Fruit fly (Drosophila melanogaster) whole organism, embryonic: Measurements from ENCODE around the gene Rtc1.

Source experiments
- CG10267 ChIP-seq: fragments of 200-800 bp; sonication (Bioruptor generic); optimal IDR thresholded peaks from 2 replicates; lab custom pipeline; 2018; ENCODE audit warnings: missing biosample characterization, mild to moderate bottlenecking, missing genetic modification characterization, moderate library complexity
- CG11093 ChIP-seq: fragments of 200-800 bp; sonication (Bioruptor generic); IDR thresholded peaks from 3 replicates; pipeline ENCODE4 v1.3.6; 2022; ENCODE audit warnings: missing biosample characterization, missing genetic modification characterization
- CG11247 ChIP-seq: fragments of 200-800 bp; sonication (Bioruptor generic); IDR thresholded peaks from 2 replicates; pipeline ENCODE4 v1.3.6; 2022; ENCODE audit warnings: missing biosample characterization, missing genetic modification characterization
- CG11398 ChIP-seq: fragments of 200-800 bp; sonication (Bioruptor generic); optimal IDR thresholded peaks from 2 replicates; lab custom pipeline; 2016; ENCODE audit warnings: missing biosample characterization, missing genetic modification characterization
- CG13296 ChIP-seq: fragments of 200-800 bp; sonication (Bioruptor generic); optimal IDR thresholded peaks from 3 replicates; lab custom pipeline; 2018; ENCODE audit warnings: missing biosample characterization, mild to moderate bottlenecking, missing genetic modification characterization
- CG14965 ChIP-seq: fragments of 200-800 bp; sonication (Bioruptor generic); optimal IDR thresholded peaks from 2 replicates; lab custom pipeline; 2016; ENCODE audit warnings: missing biosample characterization, missing genetic modification characterization, borderline replicate concordance
- CG1529 ChIP-seq: fragments of 200-800 bp; sonication (Bioruptor generic); optimal IDR thresholded peaks from 3 replicates; lab custom pipeline; 2018; ENCODE audit warnings: missing biosample characterization, missing genetic modification characterization
- CG1603 ChIP-seq: fragments of 200-800 bp; sonication (Bioruptor generic); optimal IDR thresholded peaks from 2 replicates; lab custom pipeline; 2019; ENCODE audit warnings: missing biosample characterization, mild to moderate bottlenecking, missing genetic modification characterization, moderate library complexity
- CG16813 ChIP-seq: fragments of 200-800 bp; sonication (Bioruptor generic); IDR thresholded peaks from 3 replicates; pipeline ENCODE4 v1.3.6; 2022; ENCODE audit warnings: missing biosample characterization, missing genetic modification characterization; ENCODE audit not compliant: partially characterized antibody
- CG30020 ChIP-seq: fragments of 200-800 bp; optimal IDR thresholded peaks from 2 replicates; lab custom pipeline; 2019; ENCODE audit warnings: missing biosample characterization, mild to moderate bottlenecking, missing genetic modification characterization, moderate library complexity
- CG32532 ChIP-seq: fragments of 200-800 bp; sonication (Bioruptor generic); IDR thresholded peaks from 2 replicates; pipeline ENCODE4 v1.3.6; 2022; ENCODE audit warnings: missing biosample characterization, missing genetic modification characterization
- CG32772 ChIP-seq: fragments of 200-800 bp; sonication (Bioruptor generic); IDR thresholded peaks from 2 replicates; pipeline ENCODE4 v1.3.6; 2022; ENCODE audit warnings: missing biosample characterization, missing genetic modification characterization
- CG34422 ChIP-seq: fragments of 200-800 bp; sonication (Bioruptor generic); IDR thresholded peaks from 3 replicates; pipeline ENCODE4 v1.3.6; 2022; ENCODE audit warnings: missing biosample characterization, missing genetic modification characterization
- CG4707 ChIP-seq: fragments of 200-800 bp; sonication (Bioruptor generic); optimal IDR thresholded peaks from 2 replicates; lab custom pipeline; 2018; ENCODE audit warnings: missing biosample characterization, mild to moderate bottlenecking, missing genetic modification characterization, moderate library complexity
- CG5245 ChIP-seq: fragments of 200-800 bp; sonication (Bioruptor generic); optimal IDR thresholded peaks from 3 replicates; lab custom pipeline; 2016; ENCODE audit warnings: missing biosample characterization, missing genetic modification characterization
- CG6765 ChIP-seq: fragments of 200-800 bp; sonication (Bioruptor generic); optimal IDR thresholded peaks from 3 replicates; lab custom pipeline; 2017; ENCODE audit warnings: missing biosample characterization, mild to moderate bottlenecking, missing genetic modification characterization
- CG8089 ChIP-seq: fragments of 200-800 bp; sonication (Bioruptor generic); optimal IDR thresholded peaks from 3 replicates; lab custom pipeline; 2016; ENCODE audit warnings: missing biosample characterization, missing genetic modification characterization
- CG8388 ChIP-seq: fragments of 200-800 bp; sonication (Bioruptor generic); optimal IDR thresholded peaks from 2 replicates; lab custom pipeline; 2019; ENCODE audit warnings: missing biosample characterization, mild to moderate bottlenecking, missing genetic modification characterization, moderate library complexity
- Dad ChIP-seq: fragments of 200-800 bp; sonication (Bioruptor generic); optimal IDR thresholded peaks from 3 replicates; lab custom pipeline; 2016; ENCODE audit warnings: missing biosample characterization, missing genetic modification characterization
- Dref ChIP-seq: fragments of 200-800 bp; sonication (Bioruptor generic); IDR thresholded peaks from 2 replicates; pipeline ENCODE4 v1.3.6; 2022; ENCODE audit warnings: missing biosample characterization, missing genetic modification characterization
- HLH3B ChIP-seq: fragments of 200-800 bp; sonication (Bioruptor generic); IDR thresholded peaks from 2 replicates; pipeline ENCODE4 v1.3.6; 2022; ENCODE audit warnings: missing biosample characterization, missing genetic modification characterization
- Hsf ChIP-seq: fragments of 200-800 bp; sonication (Bioruptor generic); optimal IDR thresholded peaks from 3 replicates; lab custom pipeline; 2016; ENCODE audit warnings: missing biosample characterization, missing genetic modification characterization
- MESR4 ChIP-seq: fragments of 200-800 bp; sonication (Bioruptor generic); optimal IDR thresholded peaks from 2 replicates; lab custom pipeline; 2018; ENCODE audit warnings: missing biosample characterization, mild to moderate bottlenecking, missing genetic modification characterization, moderate library complexity
- Mad ChIP-seq: fragments of 200-800 bp; sonication (Bioruptor generic); optimal IDR thresholded peaks from 2 replicates; lab custom pipeline; 2016; ENCODE audit warnings: missing biosample characterization, missing genetic modification characterization
- Meics ChIP-seq: fragments of 200-800 bp; sonication (Bioruptor generic); optimal IDR thresholded peaks from 2 replicates; lab custom pipeline; 2017; ENCODE audit warnings: missing biosample characterization, mild to moderate bottlenecking, missing genetic modification characterization
- NC2α ChIP-seq: fragments of 200-800 bp; sonication (Bioruptor generic); optimal IDR thresholded peaks from 2 replicates; lab custom pipeline; 2016; ENCODE audit warnings: missing biosample characterization, missing genetic modification characterization
- Nf-YC ChIP-seq: fragments of 200-800 bp; optimal IDR thresholded peaks from 3 replicates; lab custom pipeline; 2019; ENCODE audit warnings: missing biosample characterization, mild to moderate bottlenecking, missing genetic modification characterization, moderate library complexity
- Poxn ChIP-seq: fragments of 200-800 bp; sonication (Bioruptor generic); IDR thresholded peaks from 2 replicates; pipeline ENCODE4 v1.3.6; 2022; ENCODE audit warnings: missing biosample characterization, missing genetic modification characterization
- Spps ChIP-seq: fragments of 200-800 bp; sonication (Bioruptor generic); optimal IDR thresholded peaks from 2 replicates; lab custom pipeline; 2018; ENCODE audit warnings: missing biosample characterization, mild to moderate bottlenecking, missing genetic modification characterization
- ato ChIP-seq: fragments of 200-800 bp; sonication (Bioruptor generic); IDR thresholded peaks from 2 replicates; pipeline ENCODE4 v1.3.6; 2022; ENCODE audit warnings: missing biosample characterization, missing genetic modification characterization; ENCODE audit not compliant: partially characterized antibody
- bbx ChIP-seq: fragments of 200-800 bp; sonication (Bioruptor generic); IDR thresholded peaks from 2 replicates; pipeline ENCODE4 v1.3.6; 2022; ENCODE audit warnings: missing biosample characterization, missing genetic modification characterization; ENCODE audit not compliant: partially characterized antibody
- bcd ChIP-seq: fragments of 200-800 bp; sonication (Bioruptor generic); optimal IDR thresholded peaks from 2 replicates; lab custom pipeline; 2017; ENCODE audit warnings: missing biosample characterization, mild to moderate bottlenecking, missing genetic modification characterization
- cg ChIP-seq: fragments of 200-800 bp; sonication (Bioruptor generic); optimal IDR thresholded peaks from 3 replicates; lab custom pipeline; 2019; ENCODE audit warnings: missing biosample characterization, mild to moderate bottlenecking, missing genetic modification characterization, moderate library complexity
- chinmo ChIP-seq: fragments of 200-800 bp; sonication (Bioruptor generic); IDR thresholded peaks from 4 replicates; pipeline ENCODE4 v1.3.6; 2022; ENCODE audit warnings: missing biosample characterization, missing genetic modification characterization; ENCODE audit not compliant: partially characterized antibody
- crol ChIP-seq: fragments of 200-800 bp; sonication (Bioruptor generic); IDR thresholded peaks from 2 replicates; pipeline ENCODE4 v1.3.6; 2022; ENCODE audit warnings: missing biosample characterization, missing genetic modification characterization
- dmrt11E ChIP-seq: fragments of 200-800 bp; sonication (Bioruptor generic); optimal IDR thresholded peaks from 3 replicates; lab custom pipeline; 2018; ENCODE audit warnings: missing biosample characterization, mild to moderate bottlenecking, missing genetic modification characterization, moderate library complexity
- emc ChIP-seq: fragments of 200-800 bp; sonication (Bioruptor generic); optimal IDR thresholded peaks from 2 replicates; lab custom pipeline; 2016; ENCODE audit warnings: missing biosample characterization, missing genetic modification characterization
- exex ChIP-seq: fragments of 200-800 bp; sonication (Bioruptor generic); optimal IDR thresholded peaks from 4 replicates; lab custom pipeline; 2018; ENCODE audit warnings: missing biosample characterization, mild to moderate bottlenecking, missing genetic modification characterization, moderate library complexity
- eyg ChIP-seq: fragments of 200-800 bp; sonication (Bioruptor generic); optimal IDR thresholded peaks from 3 replicates; lab custom pipeline; 2016; ENCODE audit warnings: missing biosample characterization, missing genetic modification characterization
- ken ChIP-seq: fragments of 200-800 bp; sonication (Bioruptor generic); IDR thresholded peaks from 3 replicates; pipeline ENCODE4 v1.3.6; 2022; ENCODE audit warnings: missing biosample characterization, missing genetic modification characterization
- lola ChIP-seq, 3 experiments: fragments of >200 bp in 2 of 3; fragments of 200-800 bp in 1 of 3; sonication (Bioruptor generic) in 1 of 3; optimal IDR thresholded peaks; 2 replicates each; lab custom pipeline; 2017 to 2019; ENCODE audit warnings: missing biosample characterization in 3 of 3, missing genetic modification characterization in 3 of 3, mild to moderate bottlenecking in 1 of 3, moderate library complexity in 1 of 3
- pzg ChIP-seq: fragments of 200-800 bp; sonication (Bioruptor generic); optimal IDR thresholded peaks from 3 replicates; lab custom pipeline; 2018; ENCODE audit warnings: missing biosample characterization, mild to moderate bottlenecking, missing genetic modification characterization, moderate library complexity
- ranshi ChIP-seq: fragments of 200-800 bp; sonication (Bioruptor generic); IDR thresholded peaks from 2 replicates; pipeline ENCODE4 v1.3.6; 2022; ENCODE audit warnings: missing biosample characterization, missing genetic modification characterization
- run ChIP-seq: fragments of 200-800 bp; sonication (Bioruptor generic); optimal IDR thresholded peaks from 3 replicates; lab custom pipeline; 2018; ENCODE audit warnings: missing biosample characterization, mild to moderate bottlenecking, missing genetic modification characterization
- sisA ChIP-seq: fragments of 200-800 bp; sonication (Bioruptor generic); IDR thresholded peaks from 2 replicates; pipeline ENCODE4 v1.3.6; 2022; ENCODE audit warnings: missing biosample characterization, missing genetic modification characterization
- ssp ChIP-seq: fragments of 200-800 bp; sonication (Bioruptor generic); IDR thresholded peaks from 2 replicates; pipeline ENCODE4 v1.3.6; 2022; ENCODE audit warnings: missing biosample characterization, missing genetic modification characterization
- tap ChIP-seq: fragments of 200-800 bp; optimal IDR thresholded peaks from 3 replicates; lab custom pipeline; 2019; ENCODE audit warnings: missing biosample characterization, mild to moderate bottlenecking, missing genetic modification characterization, moderate library complexity
- tna ChIP-seq: fragments of 200-800 bp; sonication (Bioruptor generic); IDR thresholded peaks from 2 replicates; pipeline ENCODE4 v1.3.6; 2022; ENCODE audit warnings: missing biosample characterization, missing genetic modification characterization; ENCODE audit not compliant: partially characterized antibody
- zen ChIP-seq: fragments of 200-800 bp; sonication (Bioruptor generic); optimal IDR thresholded peaks from 3 replicates; lab custom pipeline; 2018; ENCODE audit warnings: missing biosample characterization, mild to moderate bottlenecking, missing genetic modification characterization, moderate library complexity

Gene Rtc1

dm6 chrX:13762372-13762883 lies 5.4 kb downstream of the Rtc1 start, which contains the start of gene rdgB (continued):
- TF ChIP-seq CG13296 (GFP tag; lab: Kevin White, UChicago) (peak; percentile 84), ato (GFP tag; lab: Robert Waterston, UW) (no peak), CG1529 (GFP tag; lab: Kevin White, UChicago) (peak; percentile 82), sisA (GFP tag; lab: Robert Waterston, UW) (peak; percentile 72; the same call in 1 of the 2 replicates), CG32532 (GFP tag; lab: Robert Waterston, UW) (peak; percentile 73), CG5245 (GFP tag; lab: Kevin White, UChicago) (peak; percentile 45), tap (tag; lab: Kevin White, UChicago) (peak; percentile 41), CG6765 (peak; percentile 78), CG16813 (GFP tag; lab: Robert Waterston, UW) (no peak), eyg (no peak), chinmo (GFP tag; lab: Robert Waterston, UW) (peak; percentile 79; the same call in 3 of the 4 replicates), Meics (GFP tag; lab: Kevin White, UChicago) (peak; percentile 87), CG8388 (GFP tag; lab: Kevin White, UChicago) (peak; percentile 67), cg (no peak), CG1603 (tag; lab: Kevin White, UChicago) (peak; percentile 31), zen (tag; lab: Kevin White, UChicago) (peak; percentile 16), CG4707 (GFP tag; lab: Kevin White, UChicago) (no peak), Dad (GFP tag; lab: Kevin White, UChicago) (no peak), ken (peak; percentile 64; the same call in 1 of the 3 replicates), CG10267 (tag; lab: Kevin White, UChicago) (peak; percentile 66), CG8089 (GFP tag; lab: Kevin White, UChicago) (no peak), NC2α (GFP tag; lab: Kevin White, UChicago) (peak; percentile 3), ssp (GFP tag; lab: Robert Waterston, UW) (peak; percentile 68), Hsf (GFP tag; lab: Kevin White, UChicago) (peak; percentile 72), MESR4 (GFP tag; lab: Kevin White, UChicago) (no peak), CG32772 (GFP tag; lab: Robert Waterston, UW) (peak; percentile 39), pzg (GFP tag; lab: Kevin White, UChicago) (no peak), Mad (GFP tag; lab: Kevin White, UChicago) (peak; percentile 62), bcd (GFP tag; lab: Kevin White, UChicago) (peak; percentile 81), run (tag; lab: Kevin White, UChicago) (peak; percentile 68), bbx (peak; percentile 53; the same call in 1 of the 2 replicates), exex (peak; percentile 32), Nf-YC (peak; percentile 75), tna (no peak), CG11093 (GFP tag; lab: Robert Waterston, UW) (peak; percentile 60; the same call in 2 of the 3 replicates), CG11247 (GFP tag; lab: Robert Waterston, UW) (peak; percentile 77), Spps (tag; lab: Kevin White, UChicago) (no peak), Dref (no peak), Poxn (GFP tag; lab: Robert Waterston, UW) (no peak; the same call in 1 of the 2 replicates), HLH3B (peak; percentile 72), lola (GFP tag; optimal IDR thresholded peaks at IDR 0.05; lab: Kevin White, UChicago) (peak in 1 of 3 experiments; percentile 72), CG34422 (GFP tag; lab: Robert Waterston, UW) (peak; percentile 38; the same call in 1 of the 3 replicates), CG30020 (tag; lab: Kevin White, UChicago) (peak; percentile 36), dmrt11E (tag; lab: Kevin White, UChicago) (peak; percentile 50), crol (GFP tag; lab: Robert Waterston, UW) (no peak), CG11398 (GFP tag; lab: Kevin White, UChicago) (no peak), CG14965 (GFP tag; lab: Kevin White, UChicago) (no peak), emc (GFP tag; lab: Kevin White, UChicago) (no peak), ranshi (GFP tag; lab: Robert Waterston, UW) (peak; percentile 65; the same call in 1 of the 2 replicates)
